Worm (Caenorhabditis elegans) whole organism, L1 larva: ENCODE results near the gene nova-1.
A peak's percentile ranks its signal among the peaks of the same experiment; 100 is the strongest.

Experiments
- alr-1 ChIP-seq: fragments of 200-800 bp; sonication (Bioruptor generic); optimal IDR thresholded peaks from 2 replicates; lab custom pipeline; 2018; ENCODE audit warnings: borderline replicate concordance, mild to moderate bottlenecking, missing genetic modification characterization, missing compliant biosample characterization
- egl-27 ChIP-seq, 2 experiments: fragments of 150-350 bp in 1 of 2; sonication (generic microtip); optimal IDR thresholded peaks; 3 replicates each; lab custom pipeline; 2017 to 2018; ENCODE audit warnings: missing biosample characterization in 2 of 2, missing genetic modification characterization in 2 of 2, missing genetic modification reagents in 2 of 2
- elt-2 ChIP-seq: sonication (generic microtip); optimal IDR thresholded peaks from 2 replicates; lab custom pipeline; 2016; ENCODE audit warnings: missing genetic modification characterization, mild to moderate bottlenecking, inconsistent platforms, missing compliant biosample characterization, missing genetic modification reagents
- fos-1 ChIP-seq: fragments of 150-350 bp; optimal IDR thresholded peaks from 2 replicates; lab custom pipeline; 2014; ENCODE audit warnings: missing biosample characterization, missing genetic modification characterization
- lin-13 ChIP-seq: fragments of 150-350 bp; optimal IDR thresholded peaks from 2 replicates; lab custom pipeline; 2014; ENCODE audit warnings: missing biosample characterization, missing genetic modification reagents, missing genetic modification characterization
- nhr-237 ChIP-seq: fragments of 150-350 bp; optimal IDR thresholded peaks from 2 replicates; lab custom pipeline; 2014; ENCODE audit warnings: missing biosample characterization, missing genetic modification characterization
- nhr-28 ChIP-seq: fragments of 150-350 bp; optimal IDR thresholded peaks from 2 replicates; lab custom pipeline; 2014; ENCODE audit warnings: missing biosample characterization, missing genetic modification characterization
- nhr-77 ChIP-seq: fragments of 150-350 bp; optimal IDR thresholded peaks from 2 replicates; lab custom pipeline; 2014; ENCODE audit warnings: missing biosample characterization, missing genetic modification characterization
- skn-1 ChIP-seq: fragments of 150-350 bp; optimal IDR thresholded peaks from 2 replicates; lab custom pipeline; 2014; ENCODE audit warnings: missing biosample characterization, missing genetic modification characterization
- tlp-1 ChIP-seq: fragments of 150-350 bp; optimal IDR thresholded peaks from 2 replicates; lab custom pipeline; 2014; ENCODE audit warnings: missing biosample characterization, missing genetic modification characterization
- ztf-11 ChIP-seq, 2 experiments: sonication (generic microtip); optimal IDR thresholded peaks; 2 replicates each; lab custom pipeline; 2016 to 2017; ENCODE audit warnings: missing genetic modification characterization in 2 of 2, missing biosample characterization in 1 of 2, missing compliant biosample characterization in 1 of 2

DNA sequence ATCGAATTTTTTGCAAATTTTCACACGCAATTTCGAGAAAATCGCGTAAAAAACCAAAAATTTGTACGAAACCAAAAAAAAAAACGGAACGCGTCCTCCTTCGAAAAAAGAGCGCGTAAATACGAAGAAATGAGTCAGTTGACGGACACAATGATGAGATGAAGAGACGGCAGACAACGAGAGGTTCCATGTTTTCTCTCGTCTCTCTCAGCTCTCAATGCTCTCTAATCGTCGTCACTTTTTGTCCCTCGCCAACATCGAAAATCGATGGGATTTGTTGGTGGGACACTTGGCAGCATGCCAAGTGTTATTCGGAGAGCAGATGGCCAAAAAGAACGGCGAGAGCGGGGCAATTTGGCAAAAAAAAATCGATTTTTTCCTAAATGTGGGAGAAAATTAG is 2.6 kb downstream of the nova-1 start:
- no peak for TF ChIP-seq nhr-28 (tag; lab: Kevin White, UChicago)
- peak; percentile 66 for TF ChIP-seq skn-1
- peak; percentile 45 for TF ChIP-seq lin-13 (GFP tag; lab: Kevin White, UChicago)
- TF ChIP-seq fos-1 (tag; lab: Kevin White, UChicago): peak; percentile 81
- TF ChIP-seq nhr-237 (tag; lab: Kevin White, UChicago): no peak
- no peak for TF ChIP-seq elt-2 (tag; lab: Kevin White, UChicago)
- TF ChIP-seq nhr-77 (tag; lab: Kevin White, UChicago): peak; percentile 50
- TF ChIP-seq egl-27 (tag; optimal IDR thresholded peaks at IDR 0.05; lab: Kevin White, UChicago): peak in 1 of 2 experiments; percentile 1
- TF ChIP-seq ztf-11 (tag; optimal IDR thresholded peaks at IDR 0.05; lab: Kevin White, UChicago): peak in 1 of 2 experiments; percentile 60
- TF ChIP-seq tlp-1 (tag; lab: Kevin White, UChicago): no peak
- TF ChIP-seq alr-1 (tag; lab: Kevin White, UChicago): no peak
